Worm (Caenorhabditis elegans): ENCODE measurements around the gene F59C12.3.

Gene F59C12.3

DNA sequence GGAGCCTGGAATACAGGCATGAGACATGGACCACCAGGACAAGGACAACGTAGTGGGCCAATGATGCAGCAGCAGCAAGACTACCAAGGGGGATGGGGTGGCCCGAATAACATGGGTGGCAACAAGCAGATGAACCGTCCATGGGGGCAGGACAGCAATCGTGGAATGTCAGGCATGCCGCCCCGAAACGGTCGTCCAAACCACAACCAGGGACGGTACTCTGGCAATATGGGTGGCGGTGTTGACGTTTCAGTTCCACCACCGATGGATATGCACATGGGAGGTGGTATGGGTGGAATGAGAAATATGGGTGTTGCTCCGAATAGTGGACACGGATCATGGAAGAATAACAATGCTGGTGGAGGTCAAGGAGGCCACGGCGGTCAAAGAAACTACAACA lies 4.8 kb upstream of the F59C12.3 start:
- TF ChIP-seq aly-1 (tag; optimal IDR thresholded peaks at IDR 0.05): peak; percentile 39
- TF ChIP-seq hmg-4 (GFP tag; optimal IDR thresholded peaks at IDR 0.05): no peak
- no peak for TF ChIP-seq sea-1 (GFP tag; conservative IDR thresholded peaks at IDR 0.05)

DNA sequence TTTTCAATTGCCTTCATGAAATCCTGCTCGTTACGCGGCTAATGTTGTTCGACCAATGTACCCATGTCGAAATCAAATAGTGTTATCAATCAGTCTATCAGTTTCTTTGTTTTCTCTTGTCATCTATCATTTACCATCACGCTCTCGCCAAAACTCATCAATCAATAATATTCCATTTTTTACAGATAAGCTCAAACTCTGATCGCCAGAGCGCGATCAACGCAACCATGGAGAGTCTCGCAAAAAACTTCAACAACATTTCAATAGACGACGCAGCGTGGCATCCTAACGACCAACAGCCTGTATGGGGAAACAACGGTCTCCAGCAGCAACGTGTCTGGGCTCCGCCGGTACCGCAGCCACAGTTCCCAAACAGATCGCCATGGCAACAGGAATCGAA lies 3.9 kb upstream of the F59C12.3 start, which contains the start of gene ain-1:
TSS of gene ain-1 (plus strand) at position 186 of the 400 bp plus-strand sequence.
- no peak for TF ChIP-seq hmg-4 (GFP tag; optimal IDR thresholded peaks at IDR 0.05)
- TF ChIP-seq hnd-1 (tag; optimal IDR thresholded peaks at IDR 0.05): no peak
- no peak for TF ChIP-seq aly-1 (tag; optimal IDR thresholded peaks at IDR 0.05)
- TF ChIP-seq sea-1 (GFP tag; conservative IDR thresholded peaks at IDR 0.05): no peak
- no peak for TF ChIP-seq scrt-1 (GFP tag; IDR thresholded peaks at IDR 0.05)
- no peak for TF ChIP-seq F13C5.2 (tag; optimal IDR thresholded peaks at IDR 0.05)
- TF ChIP-seq tra-4 (tag; optimal IDR thresholded peaks at IDR 0.05): no peak
- no peak for TF ChIP-seq pes-1 (GFP tag; IDR thresholded peaks at IDR 0.05)
- TF ChIP-seq tbx-37 (GFP tag; conservative IDR thresholded peaks at IDR 0.05): no peak
- TF ChIP-seq B0310.2 (tag; optimal IDR thresholded peaks at IDR 0.05): no peak

- TF ChIP-seq hnd-1 (tag; optimal IDR thresholded peaks at IDR 0.05) (no peak), tra-4 (tag; optimal IDR thresholded peaks at IDR 0.05) (peak; percentile 17), hmg-4 (GFP tag; optimal IDR thresholded peaks at IDR 0.05) (peak; percentile 98), flt-1 (GFP tag; IDR thresholded peaks at IDR 0.05) (peak; percentile 38), ets-7 (tag; optimal IDR thresholded peaks at IDR 0.05) (peak; percentile 29), tbx-11 (GFP tag; IDR thresholded peaks at IDR 0.05) (0 out of 2 replicates have a peak, but pooled peaks have one; percentile 30), ceh-36 (tag; optimal IDR thresholded peaks at IDR 0.05) (peak; percentile 41), aly-1 (tag; optimal IDR thresholded peaks at IDR 0.05) (peak; percentile 55), hmbx-1 (tag; optimal IDR thresholded peaks at IDR 0.05) (no peak), F13C5.2 (tag; optimal IDR thresholded peaks at IDR 0.05) (peak; percentile 90), B0310.2 (tag; optimal IDR thresholded peaks at IDR 0.05) (peak; percentile 48), sea-1 (GFP tag; conservative IDR thresholded peaks at IDR 0.05) (peak; percentile 65; the same call in 1 of the 2 replicates), ceh-13 (GFP tag; optimal IDR thresholded peaks at IDR 0.05) (no peak), ama-1 (optimal IDR thresholded peaks at IDR 0.05) (no peak), tbx-37 (GFP tag; conservative IDR thresholded peaks at IDR 0.05) (peak; percentile 19; the same call in 1 of the 2 replicates), scrt-1 (GFP tag; IDR thresholded peaks at IDR 0.05) (peak; percentile 69), pes-1 (GFP tag; IDR thresholded peaks at IDR 0.05) (no peak)
Measured at ce11 chrX:16612293-16612946, 3.1 kb upstream of the F59C12.3 start.

DNA sequence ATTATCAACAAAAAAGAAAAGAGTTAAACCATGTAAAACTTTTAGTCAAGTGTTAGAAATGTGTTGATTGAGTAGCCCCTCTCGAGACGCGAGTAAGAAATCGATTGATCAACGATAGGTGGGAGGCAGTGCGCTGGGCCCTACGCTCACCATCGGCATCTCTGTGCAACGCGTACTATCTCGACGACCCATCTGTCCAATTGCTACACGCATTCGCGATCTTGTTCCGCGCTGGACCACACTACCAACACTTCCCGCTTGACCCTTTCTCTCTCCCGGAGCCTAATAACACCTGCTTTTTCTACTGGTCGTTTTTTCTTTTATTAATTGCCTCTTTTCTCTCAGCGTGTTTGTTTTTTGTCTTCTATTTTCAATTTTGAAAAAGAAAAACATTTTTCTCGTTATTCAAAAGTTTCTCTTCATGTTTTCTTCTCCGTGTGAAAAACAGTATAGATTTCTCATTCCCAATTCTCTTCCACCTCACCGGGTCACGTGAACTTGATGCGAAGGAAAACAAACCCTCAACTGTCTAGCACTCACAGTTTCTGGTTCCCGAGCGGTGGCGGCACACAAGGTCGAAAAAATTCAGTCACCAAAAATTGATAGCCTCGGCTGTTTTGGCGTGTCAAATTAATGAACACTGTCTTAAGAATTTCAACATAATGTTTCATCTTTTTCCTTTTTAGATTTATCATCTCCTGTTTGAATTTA lies 2.2 kb upstream of the F59C12.3 start:
- TF ChIP-seq hnd-1 (tag; optimal IDR thresholded peaks at IDR 0.05) (no peak), scrt-1 (GFP tag; IDR thresholded peaks at IDR 0.05) (0 out of 2 replicates have a peak, but pooled peaks have one; percentile 37), ceh-13 (GFP tag; optimal IDR thresholded peaks at IDR 0.05) (peak; percentile 10), F13C5.2 (tag; optimal IDR thresholded peaks at IDR 0.05) (no peak), tbx-37 (GFP tag; conservative IDR thresholded peaks at IDR 0.05) (no peak), hmg-4 (GFP tag; optimal IDR thresholded peaks at IDR 0.05) (peak; percentile 24), pes-1 (GFP tag; IDR thresholded peaks at IDR 0.05) (0 out of 2 replicates have a peak, but pooled peaks have one; percentile 32), sea-1 (GFP tag; conservative IDR thresholded peaks at IDR 0.05) (0 out of 2 replicates have a peak, but pooled peaks have one; percentile 20)

- TF ChIP-seq hmg-4 (GFP tag; optimal IDR thresholded peaks at IDR 0.05) (no peak), hnd-1 (tag; optimal IDR thresholded peaks at IDR 0.05) (no peak), tbx-37 (GFP tag; conservative IDR thresholded peaks at IDR 0.05) (no peak), tbx-11 (GFP tag; IDR thresholded peaks at IDR 0.05) (no peak), tra-4 (tag; optimal IDR thresholded peaks at IDR 0.05) (no peak)
Measured at ce11 chrX:16607128-16607527, 2.2 kb downstream of the F59C12.3 start.

DNA sequence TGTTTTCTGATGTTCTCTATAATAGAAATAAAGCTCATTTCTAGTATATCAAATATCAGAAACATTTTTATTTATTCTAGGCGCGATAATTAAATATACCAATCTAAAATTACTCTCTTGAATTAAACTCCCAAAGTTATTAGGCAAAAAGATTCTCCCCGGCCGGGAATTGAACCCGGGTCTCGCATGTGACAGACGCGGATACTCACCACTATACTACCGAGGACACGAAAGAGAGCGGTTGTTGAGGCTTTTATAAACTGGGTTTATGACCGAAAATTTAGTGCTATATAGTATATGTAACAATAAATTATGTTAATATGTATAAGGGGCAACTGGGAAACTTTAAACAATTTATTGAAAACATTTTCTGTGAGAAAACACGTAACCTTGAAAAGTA lies 4.8 kb downstream of the F59C12.3 start:
- TF ChIP-seq ceh-13 (GFP tag; optimal IDR thresholded peaks at IDR 0.05) (peak; percentile 45), scrt-1 (GFP tag; IDR thresholded peaks at IDR 0.05) (peak; percentile 70; the same call in 1 of the 2 replicates), ama-1 (optimal IDR thresholded peaks at IDR 0.05) (no peak), F13C5.2 (tag; optimal IDR thresholded peaks at IDR 0.05) (peak; percentile 86), ets-7 (tag; optimal IDR thresholded peaks at IDR 0.05) (no peak), hmg-4 (GFP tag; optimal IDR thresholded peaks at IDR 0.05) (peak; percentile 65), pes-1 (GFP tag; IDR thresholded peaks at IDR 0.05) (peak; percentile 83), sea-1 (GFP tag; conservative IDR thresholded peaks at IDR 0.05) (peak; percentile 62; the same call in 1 of the 2 replicates), tbx-37 (GFP tag; conservative IDR thresholded peaks at IDR 0.05) (peak; percentile 83), flt-1 (GFP tag; IDR thresholded peaks at IDR 0.05) (peak; percentile 74), aly-1 (tag; optimal IDR thresholded peaks at IDR 0.05) (no peak), hnd-1 (tag; optimal IDR thresholded peaks at IDR 0.05) (peak; percentile 48), tbx-11 (GFP tag; IDR thresholded peaks at IDR 0.05) (peak; percentile 77), tra-4 (tag; optimal IDR thresholded peaks at IDR 0.05) (no peak), ceh-36 (tag; optimal IDR thresholded peaks at IDR 0.05) (peak; percentile 78), hmbx-1 (tag; optimal IDR thresholded peaks at IDR 0.05) (peak; percentile 6), B0310.2 (tag; optimal IDR thresholded peaks at IDR 0.05) (peak; percentile 77)

ce11 chrX:16604096-16604495 lies 5.2 kb downstream of the F59C12.3 start:
- no peak for TF ChIP-seq ceh-36 (tag; optimal IDR thresholded peaks at IDR 0.05)
- TF ChIP-seq scrt-1 (GFP tag; IDR thresholded peaks at IDR 0.05): no peak
- TF ChIP-seq F13C5.2 (tag; optimal IDR thresholded peaks at IDR 0.05): no peak
- no peak for TF ChIP-seq aly-1 (tag; optimal IDR thresholded peaks at IDR 0.05)
- no peak for TF ChIP-seq ceh-13 (GFP tag; optimal IDR thresholded peaks at IDR 0.05)
- TF ChIP-seq B0310.2 (tag; optimal IDR thresholded peaks at IDR 0.05): no peak

All from whole organism, early embryonic.